Worm (Caenorhabditis elegans) whole organism, late embryonic: Measurements from ENCODE around the gene F36A4.4.

Source experiments
- ama-1 ChIP-seq: fragments of 150-350 bp; optimal IDR thresholded peaks from 2 replicates; lab custom pipeline; 2014
- ceh-22 ChIP-seq: sonication (generic microtip); optimal IDR thresholded peaks from 2 replicates; lab custom pipeline; 2017; ENCODE audit warnings: missing biosample characterization, missing genetic modification characterization
- ceh-31 ChIP-seq: sonication (generic microtip); optimal IDR thresholded peaks from 2 replicates; lab custom pipeline; 2016; ENCODE audit warnings: missing genetic modification characterization, missing compliant biosample characterization
- fax-1 ChIP-seq: sonication (generic microtip); optimal IDR thresholded peaks from 2 replicates; lab custom pipeline; 2016; ENCODE audit warnings: missing genotype, missing genetic modification characterization, missing compliant biosample characterization
- nhr-11 ChIP-seq: fragments of 150-350 bp; optimal IDR thresholded peaks from 2 replicates; lab custom pipeline; 2014; ENCODE audit warnings: missing biosample characterization, missing genetic modification characterization
- npax-4 ChIP-seq: sonication (generic microtip); optimal IDR thresholded peaks from 2 replicates; lab custom pipeline; 2016; ENCODE audit warnings: missing genetic modification characterization, missing compliant biosample characterization
- pha-4 ChIP-seq: fragments of 150-350 bp; optimal IDR thresholded peaks from 2 replicates; lab custom pipeline; 2018; ENCODE audit warnings: missing biosample characterization, missing genetic modification reagents, missing genetic modification characterization
- pqm-1 ChIP-seq: sonication (generic microtip); optimal IDR thresholded peaks from 2 replicates; lab custom pipeline; 2016; ENCODE audit warnings: missing genetic modification characterization, missing compliant biosample characterization
- unc-55 ChIP-seq: sonication (generic microtip); optimal IDR thresholded peaks from 2 replicates; lab custom pipeline; 2017; ENCODE audit warnings: missing biosample characterization, missing genetic modification reagents, missing genetic modification characterization

ce11 chrIV:4218276-4218675, 49.1 kb upstream of the F36A4.4 start:
- TF ChIP-seq unc-55 (GFP tag; lab: Kevin White, UChicago) (no peak), ceh-22 (no peak), ceh-31 (tag; lab: Kevin White, UChicago) (no peak), pha-4 (tag; lab: Kevin White, UChicago) (no peak), fax-1 (tag; lab: Kevin White, UChicago) (no peak), nhr-11 (no peak), ama-1 (lab: Kevin White, UChicago) (no peak), npax-4 (no peak), pqm-1 (no peak)
